Worm (Caenorhabditis elegans) whole organism, young adult: ENCODE measurements around the gene C16C4.1.

ENCODE experiments used
- B0261.1 ChIP-seq: sonication (generic microtip); optimal IDR thresholded peaks from 2 replicates; lab custom pipeline; 2016; ENCODE audit warnings: mild to moderate bottlenecking, missing genetic modification characterization, moderate library complexity, missing compliant biosample characterization
- C06A6.2 ChIP-seq: fragments of 200-800 bp; sonication (Bioruptor generic); conservative IDR thresholded peaks from 2 replicates; pipeline ENCODE4 v1.3.6; 2022; ENCODE audit warnings: missing genetic modification characterization, missing compliant biosample characterization
- C17E4.6 ChIP-seq: fragments of 200-800 bp; sonication (Bioruptor generic); IDR thresholded peaks from 2 replicates; pipeline ENCODE4 v1.3.6; 2022; ENCODE audit warnings: missing genetic modification reagents, missing genetic modification characterization, missing compliant biosample characterization
- F33H1.4 ChIP-seq: fragments of 200-800 bp; sonication (Bioruptor generic); IDR thresholded peaks from 2 replicates; pipeline ENCODE4 v1.3.6; 2022; ENCODE audit warnings: missing genetic modification reagents, missing genetic modification characterization, missing compliant biosample characterization
- F39B2.1 ChIP-seq: fragments of 200-800 bp; sonication (Bioruptor generic); IDR thresholded peaks from 2 replicates; pipeline ENCODE4 v1.3.6; 2022; ENCODE audit warnings: missing genetic modification reagents, missing genetic modification characterization, missing compliant biosample characterization
- F57A8.1 ChIP-seq: fragments of 200-800 bp; sonication (Bioruptor generic); optimal IDR thresholded peaks from 2 replicates; lab custom pipeline; 2018; ENCODE audit warnings: mild to moderate bottlenecking, missing genetic modification characterization, moderate library complexity, missing compliant biosample characterization
- Y67H2A.10 ChIP-seq: fragments of 200-800 bp; sonication (Bioruptor generic); conservative IDR thresholded peaks from 2 replicates; pipeline ENCODE4 v1.3.6; 2022; ENCODE audit warnings: missing genetic modification reagents, missing genetic modification characterization, missing compliant biosample characterization
- Y95B8A.8 ChIP-seq: fragments of 200-800 bp; sonication (Bioruptor generic); IDR thresholded peaks from 2 replicates; pipeline ENCODE4 v1.3.6; 2022; ENCODE audit warnings: missing genetic modification reagents, missing genetic modification characterization, missing compliant biosample characterization
- ZK185.1 ChIP-seq: sonication (generic microtip); optimal IDR thresholded peaks from 2 replicates; lab custom pipeline; 2016; ENCODE audit warnings: mild to moderate bottlenecking, missing genetic modification characterization, missing compliant biosample characterization; ENCODE audit not compliant: poor library complexity, severe bottlenecking
- atf-7 ChIP-seq: sonication (generic microtip); optimal IDR thresholded peaks from 2 replicates; lab custom pipeline; 2017; ENCODE audit warnings: mild to moderate bottlenecking, missing genetic modification characterization, missing compliant biosample characterization
- bed-2 ChIP-seq: fragments of 200-800 bp; sonication (Bioruptor generic); IDR thresholded peaks from 2 replicates; pipeline ENCODE4 v1.3.6; 2022; ENCODE audit warnings: missing genetic modification reagents, missing genetic modification characterization, missing compliant biosample characterization
- cebp-1 ChIP-seq, 2 experiments: fragments of 200-800 bp in 1 of 2; sonication (Bioruptor generic) in 1 of 2; sonication (generic microtip) in 1 of 2; IDR thresholded peaks in 1 of 2; optimal IDR thresholded peaks in 1 of 2; 2 replicates each; pipeline versions ENCODE4 v1.3.6 to Lab custom; 2017 to 2022; ENCODE audit warnings: missing compliant biosample characterization in 2 of 2, missing genetic modification characterization in 2 of 2, mild to moderate bottlenecking in 1 of 2, missing genetic modification reagents in 1 of 2, moderate library complexity in 1 of 2
- ceh-100 ChIP-seq: fragments of 200-800 bp; sonication (Bioruptor generic); IDR thresholded peaks from 2 replicates; pipeline ENCODE4 v1.3.6; 2022; ENCODE audit warnings: missing genetic modification reagents, missing genetic modification characterization, missing compliant biosample characterization
- ceh-58 ChIP-seq: fragments of 200-800 bp; sonication (Bioruptor generic); IDR thresholded peaks from 2 replicates; pipeline ENCODE4 v1.3.6; 2022; ENCODE audit warnings: missing genetic modification characterization, missing compliant biosample characterization
- ceh-91 ChIP-seq: fragments of 200-800 bp; sonication (Bioruptor generic); IDR thresholded peaks from 2 replicates; pipeline ENCODE4 v1.3.6; 2022; ENCODE audit warnings: missing genetic modification reagents, missing genetic modification characterization, missing compliant biosample characterization
- die-1 ChIP-seq: sonication (generic microtip); optimal IDR thresholded peaks from 2 replicates; lab custom pipeline; 2016; ENCODE audit warnings: missing genotype, mild to moderate bottlenecking, missing genetic modification characterization, missing compliant biosample characterization
- dpl-1 ChIP-seq: fragments of 150-350 bp; optimal IDR thresholded peaks from 2 replicates; lab custom pipeline; 2014; ENCODE audit warnings: missing biosample characterization, missing genetic modification reagents, missing genetic modification characterization
- egl-44 ChIP-seq: fragments of 200-800 bp; sonication (Bioruptor generic); IDR thresholded peaks from 2 replicates; pipeline ENCODE4 v1.3.6; 2022; ENCODE audit warnings: missing genetic modification reagents, missing genetic modification characterization, missing compliant biosample characterization
- him-1 ChIP-seq: sonication (generic microtip); optimal IDR thresholded peaks from 2 replicates; lab custom pipeline; 2016; ENCODE audit warnings: missing genotype, missing genetic modification reagents, missing genetic modification characterization, missing compliant biosample characterization
- hmg-20 ChIP-seq: fragments of 200-800 bp; sonication (Bioruptor generic); IDR thresholded peaks from 2 replicates; pipeline ENCODE4 v1.3.6; 2022; ENCODE audit warnings: missing genetic modification reagents, missing genetic modification characterization, missing compliant biosample characterization
- hsf-1 ChIP-seq: fragments of 200-800 bp; sonication (Bioruptor generic); IDR thresholded peaks from 2 replicates; pipeline ENCODE4 v1.3.6; 2022; ENCODE audit warnings: missing genetic modification reagents, missing genetic modification characterization, missing compliant biosample characterization
- lin-54 ChIP-seq: fragments of 200-800 bp; sonication (Bioruptor generic); optimal IDR thresholded peaks from 2 replicates; lab custom pipeline; 2018; ENCODE audit warnings: mild to moderate bottlenecking, missing genetic modification characterization, missing compliant biosample characterization
- lir-1 ChIP-seq: fragments of 200-800 bp; sonication (Bioruptor generic); conservative IDR thresholded peaks from 2 replicates; pipeline ENCODE4 v1.3.6; 2022; ENCODE audit warnings: missing genetic modification reagents, missing genetic modification characterization, missing compliant biosample characterization
- lsl-1 ChIP-seq: fragments of 200-800 bp; sonication (Bioruptor generic); optimal IDR thresholded peaks from 2 replicates; lab custom pipeline; 2018; ENCODE audit warnings: mild to moderate bottlenecking, missing genetic modification characterization, moderate library complexity, missing compliant biosample characterization
- madf-3 ChIP-seq: fragments of 200-800 bp; sonication (Bioruptor generic); IDR thresholded peaks from 2 replicates; pipeline ENCODE4 v1.3.6; 2022; ENCODE audit warnings: missing genetic modification reagents, missing genetic modification characterization, missing compliant biosample characterization
- madf-6 ChIP-seq: fragments of 200-800 bp; sonication (Bioruptor generic); IDR thresholded peaks from 2 replicates; pipeline ENCODE4 v1.3.6; 2022; ENCODE audit warnings: missing genetic modification reagents, missing genetic modification characterization, missing compliant biosample characterization
- mes-4 ChIP-seq: sonication (generic microtip); optimal IDR thresholded peaks from 2 replicates; lab custom pipeline; 2016; ENCODE audit warnings: missing genotype, missing genetic modification characterization, missing compliant biosample characterization
- nfya-1 ChIP-seq: sonication (generic microtip); optimal IDR thresholded peaks from 2 replicates; lab custom pipeline; 2017; ENCODE audit warnings: antibody characterized with exemption, missing compliant biosample characterization, missing genetic modification characterization, borderline replicate concordance; ENCODE audit not compliant: insufficient read depth
- nfyb-1 ChIP-seq: fragments of 200-800 bp; sonication (Bioruptor generic); IDR thresholded peaks from 2 replicates; pipeline ENCODE4 v1.3.6; 2022; ENCODE audit warnings: missing genetic modification reagents, missing genetic modification characterization, missing compliant biosample characterization
- nhr-120 ChIP-seq: fragments of 200-800 bp; sonication (Bioruptor generic); IDR thresholded peaks from 2 replicates; pipeline ENCODE4 v1.3.6; 2022; ENCODE audit warnings: missing genetic modification characterization, missing compliant biosample characterization
- nhr-80 ChIP-seq: sonication (generic microtip); optimal IDR thresholded peaks from 2 replicates; lab custom pipeline; 2016; ENCODE audit warnings: missing genetic modification characterization, missing compliant biosample characterization
- sea-2 ChIP-seq: fragments of 200-800 bp; sonication (Bioruptor generic); IDR thresholded peaks from 2 replicates; pipeline ENCODE4 v1.3.6; 2022; ENCODE audit warnings: missing genetic modification characterization, missing compliant biosample characterization
- snpc-3.4 ChIP-seq: sonication (generic microtip); optimal IDR thresholded peaks from 2 replicates; lab custom pipeline; 2017; ENCODE audit warnings: missing genetic modification characterization, mild to moderate bottlenecking, missing compliant biosample characterization, antibody characterized with exemption, moderate library complexity, missing genotype, missing genetic modification reagents
- snpc-4 ChIP-seq, 5 experiments: fragments of 150-350 bp in 1 of 5; sonication (generic microtip) in 4 of 5; optimal IDR thresholded peaks; 2 replicates each; lab custom pipeline; 2014 to 2018; ENCODE audit warnings: missing genetic modification characterization in 5 of 5, missing biosample characterization in 3 of 5, antibody characterized with exemption in 2 of 5, mild to moderate bottlenecking in 2 of 5, missing compliant biosample characterization in 2 of 5, missing genotype in 2 of 5, moderate library complexity in 2 of 5, missing genetic modification reagents in 1 of 5
- somi-1 ChIP-seq: fragments of 200-800 bp; sonication (Bioruptor generic); optimal IDR thresholded peaks from 2 replicates; lab custom pipeline; 2018; ENCODE audit warnings: mild to moderate bottlenecking, missing genetic modification characterization, missing compliant biosample characterization
- ztf-18 ChIP-seq: sonication (generic microtip); optimal IDR thresholded peaks from 2 replicates; lab custom pipeline; 2016; ENCODE audit warnings: missing genotype, mild to moderate bottlenecking, missing genetic modification characterization, missing compliant biosample characterization
- ztf-25 ChIP-seq: fragments of 200-800 bp; sonication (Bioruptor generic); IDR thresholded peaks from 2 replicates; pipeline ENCODE4 v1.3.6; 2022; ENCODE audit warnings: missing genetic modification reagents, missing genetic modification characterization, missing compliant biosample characterization
- ztf-6 ChIP-seq: fragments of 200-800 bp; sonication (Bioruptor generic); IDR thresholded peaks from 2 replicates; pipeline ENCODE4 v1.3.6; 2022; ENCODE audit warnings: missing genetic modification reagents, missing genetic modification characterization, missing compliant biosample characterization

C16C4.1 gene

DNA sequence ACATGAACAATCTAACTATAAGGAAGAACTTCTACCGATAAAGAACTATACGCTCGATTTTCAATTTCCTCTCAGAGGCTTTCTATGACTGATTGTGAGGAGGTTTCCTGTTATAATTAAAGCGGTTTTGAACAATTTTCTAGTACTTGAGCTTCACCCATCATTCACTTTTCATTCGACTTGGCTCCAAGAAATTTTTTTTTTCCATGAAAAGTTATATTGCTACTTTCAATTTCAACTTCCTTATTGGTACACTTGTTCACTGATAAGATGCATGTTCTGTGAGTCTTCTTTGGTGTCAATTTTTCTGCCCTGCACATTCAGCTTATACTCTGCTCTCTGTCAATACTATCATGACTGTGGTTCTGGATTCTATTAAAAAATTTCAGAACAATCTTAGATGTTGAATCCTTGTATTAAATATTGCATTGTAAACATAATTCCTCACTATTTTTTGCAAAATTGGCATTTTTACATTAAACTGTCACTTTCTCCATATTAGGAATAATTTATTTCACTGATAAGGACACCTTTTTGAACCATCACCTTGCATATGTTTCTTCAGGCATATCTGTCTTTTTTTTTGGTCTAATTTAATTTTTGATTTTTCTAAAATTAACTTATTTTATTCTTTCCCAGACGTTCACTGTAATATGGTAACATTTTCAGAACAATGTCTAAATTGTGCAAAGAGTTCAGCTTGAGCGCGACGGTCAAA, 23.0 kb upstream of the C16C4.1 start, which contains the start of gene math-10:
Gene math-10, plus strand, starts transcription at position 668 of the 718 bp plus-strand sequence.
- no peak for TF ChIP-seq hmg-20 (GFP tag; lab: Robert Waterston, UW)
- no peak for TF ChIP-seq lir-1 (GFP tag; lab: Robert Waterston, UW)
- peak; percentile 72 for TF ChIP-seq nhr-80
- TF ChIP-seq, all 124 proteins: peak for 1

DNA sequence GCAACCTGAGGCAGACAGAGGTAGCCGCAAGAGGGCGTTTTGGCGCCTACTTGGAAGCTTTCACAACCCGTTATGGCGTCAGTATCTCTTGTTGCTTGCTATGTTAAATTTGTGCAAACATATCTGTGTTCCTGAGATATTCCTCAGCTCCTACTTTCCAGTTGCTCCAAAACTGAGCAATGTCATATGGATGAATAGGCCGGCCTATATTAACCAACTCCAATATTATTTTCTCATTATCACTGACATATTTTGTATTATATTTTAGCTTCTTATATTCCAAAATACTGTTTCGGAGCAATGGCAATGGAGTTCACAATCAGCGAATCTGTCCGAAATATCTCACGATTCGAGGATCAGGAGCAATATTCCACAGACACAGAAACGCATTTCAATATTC, 18.4 kb upstream of the C16C4.1 start, which contains the start of gene math-13:
Gene math-13, plus strand, starts transcription at position 301 of the 400 bp plus-strand sequence.
- TF ChIP-seq ztf-18 (tag; lab: Kevin White, UChicago) (no peak), ztf-6 (GFP tag; lab: Robert Waterston, UW) (no peak), cebp-1 (GFP tag; IDR thresholded peaks at IDR 0.05; lab: Robert Waterston, UW) (no peak), cebp-1 (tag; optimal IDR thresholded peaks at IDR 0.05; lab: Kevin White, UChicago) (no peak), ztf-25 (GFP tag; lab: Robert Waterston, UW) (no peak), mes-4 (no peak), nfya-1 (tag; lab: Kevin White, UChicago) (no peak), bed-2 (GFP tag; lab: Robert Waterston, UW) (no peak)

DNA sequence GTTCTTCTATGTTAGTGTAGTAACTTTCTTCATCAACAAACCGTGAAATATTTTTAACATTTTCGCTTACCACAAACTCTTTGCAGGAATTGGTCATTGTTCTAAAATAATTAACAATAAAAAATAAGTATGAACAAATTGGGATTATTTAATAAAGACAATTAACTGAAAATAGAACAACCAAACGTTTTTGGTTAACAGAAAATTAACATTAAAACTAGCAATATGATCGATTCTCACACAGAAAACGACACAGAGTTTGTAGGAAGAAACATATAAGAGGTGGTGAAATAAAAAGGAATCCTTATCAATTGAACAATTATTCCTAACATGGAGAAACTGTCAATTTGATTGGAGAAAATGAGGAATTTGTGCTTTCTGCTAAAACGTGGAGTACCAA, 15.3 kb upstream of the C16C4.1 start, which contains the start of gene math-16:
Gene math-16, minus strand, starts transcription at position 101 of the 400 bp plus-strand sequence.
- TF ChIP-seq lsl-1 (GFP tag; lab: Kevin White, UChicago) = no peak
- no peak for TF ChIP-seq mes-4
- TF ChIP-seq ceh-58 = no peak
- TF ChIP-seq nhr-120 (GFP tag; lab: Robert Waterston, UW) = no peak
- no peak for TF ChIP-seq hsf-1 (GFP tag; lab: Robert Waterston, UW)
- TF ChIP-seq B0261.1 (tag; lab: Kevin White, UChicago) = no peak
- TF ChIP-seq lin-54 (GFP tag; lab: Kevin White, UChicago) = no peak
- TF ChIP-seq C17E4.6 (GFP tag; lab: Robert Waterston, UW) = no peak
- TF ChIP-seq F57A8.1 = no peak
- TF ChIP-seq snpc-4 (GFP tag; optimal IDR thresholded peaks at IDR 0.05; lab: Kevin White, UChicago) = no peak
- TF ChIP-seq snpc-4 (tag; optimal IDR thresholded peaks at IDR 0.05; lab: Kevin White, UChicago) = no peak
- no peak for TF ChIP-seq cebp-1 (GFP tag; IDR thresholded peaks at IDR 0.05; lab: Robert Waterston, UW)
- no peak for TF ChIP-seq cebp-1 (tag; optimal IDR thresholded peaks at IDR 0.05; lab: Kevin White, UChicago)
- TF ChIP-seq Y67H2A.10 (GFP tag; lab: Robert Waterston, UW) = no peak
- TF ChIP-seq snpc-3.4 (tag; lab: Kevin White, UChicago) = no peak
- TF ChIP-seq F33H1.4 (GFP tag; lab: Robert Waterston, UW) = no peak
- no peak for TF ChIP-seq madf-6
- TF ChIP-seq atf-7 (tag; lab: Kevin White, UChicago) = no peak
- TF ChIP-seq sea-2 = no peak
- no peak for TF ChIP-seq Y95B8A.8
- no peak for TF ChIP-seq ztf-25 (GFP tag; lab: Robert Waterston, UW)

DNA sequence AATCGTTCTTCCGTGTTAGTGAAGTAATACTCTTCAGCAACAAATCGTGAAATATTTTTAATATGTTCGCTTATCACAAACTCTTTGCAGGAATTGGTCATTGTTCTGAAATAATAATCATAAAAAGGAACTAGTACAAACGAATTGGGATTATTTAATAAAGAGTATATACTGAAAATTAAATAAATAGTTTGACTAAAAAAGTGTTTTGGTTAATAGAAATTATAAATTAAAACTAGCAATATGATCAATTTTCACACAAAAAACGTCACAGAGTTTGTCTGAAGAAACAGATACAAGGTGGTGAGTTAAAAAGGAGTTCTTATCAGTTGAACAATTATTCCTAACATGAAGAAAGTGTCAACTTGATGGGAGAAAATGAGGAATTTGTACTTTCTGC, 11.3 kb upstream of the C16C4.1 start, which contains the start of gene math-5:
Gene math-5, minus strand, starts transcription at position 101 of the 400 bp plus-strand sequence.
- TF ChIP-seq him-1 (tag; lab: Kevin White, UChicago) = no peak
- TF ChIP-seq ZK185.1 = no peak
- TF ChIP-seq F39B2.1 = no peak
- TF ChIP-seq F57A8.1 = no peak

DNA sequence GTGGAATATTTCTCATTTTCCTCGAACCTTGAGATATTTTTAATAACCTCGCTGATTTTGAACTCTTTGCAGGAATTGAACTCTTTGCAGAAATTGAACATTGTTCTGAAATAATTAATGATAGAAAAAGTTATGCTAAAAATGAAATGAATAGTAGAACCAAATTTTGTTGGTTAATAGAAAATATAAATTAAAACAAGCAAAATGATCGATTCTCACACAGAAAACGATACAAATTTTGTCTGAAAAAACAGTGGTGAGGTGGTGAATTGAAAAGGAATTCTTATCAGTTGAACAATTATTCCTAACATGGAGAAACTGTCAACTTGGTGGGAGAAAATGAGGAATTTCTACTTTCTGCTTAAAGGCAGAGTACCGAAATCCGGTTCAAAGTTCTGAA, 9.4 kb upstream of the C16C4.1 start, which contains the start of gene math-6:
Gene math-6, minus strand, starts transcription at position 101 of the 400 bp plus-strand sequence.
- TF ChIP-seq lin-54 (GFP tag; lab: Kevin White, UChicago) (no peak), ceh-58 (no peak), egl-44 (GFP tag; lab: Robert Waterston, UW) (no peak), C06A6.2 (GFP tag; lab: Robert Waterston, UW) (no peak), nfyb-1 (no peak), atf-7 (tag; lab: Kevin White, UChicago) (no peak), somi-1 (no peak), ceh-100 (GFP tag; lab: Robert Waterston, UW) (no peak), dpl-1 (no peak), ceh-91 (GFP tag; lab: Robert Waterston, UW) (no peak), him-1 (tag; lab: Kevin White, UChicago) (no peak), Y95B8A.8 (no peak), madf-6 (no peak), madf-3 (GFP tag; lab: Robert Waterston, UW) (no peak), die-1 (tag; lab: Kevin White, UChicago) (no peak)
